Worm (Caenorhabditis elegans) whole organism, L4/young adult: ENCODE measurements around the gene F20C5.5.

Source experiments
- W03F9.2 ChIP-seq: fragments of 150-350 bp; optimal IDR thresholded peaks from 2 replicates; lab custom pipeline; 2014; ENCODE audit warnings: missing biosample characterization, missing genetic modification characterization
- dao-5 ChIP-seq: sonication (generic microtip); optimal IDR thresholded peaks from 2 replicates; lab custom pipeline; 2016; ENCODE audit warnings: missing genotype, missing genetic modification characterization, moderate library complexity, missing compliant biosample characterization
- him-1 ChIP-seq: sonication (generic microtip); optimal IDR thresholded peaks from 2 replicates; lab custom pipeline; 2016; ENCODE audit warnings: missing genotype, missing genetic modification reagents, missing genetic modification characterization, missing compliant biosample characterization

ce11 chrIV:8740952-8741438, 28.4 kb downstream of the F20C5.5 start, which contains the start of gene F21D5.6:
- TF ChIP-seq dao-5 (no peak), him-1 (tag; lab: Kevin White, UChicago) (no peak), W03F9.2 (tag; lab: Kevin White, UChicago) (no peak)
